Fruit fly (Drosophila melanogaster) Kc167 (cell line): ENCODE data around the gene CG31358.

Experiments used
- Myc ChIP-seq: fragments of >200 bp; optimal IDR thresholded peaks from 2 replicates; lab custom pipeline; 2017; ENCODE audit warnings: missing external identifiers
- Sin3A ChIP-seq: fragments of >200 bp; optimal IDR thresholded peaks from 2 replicates; lab custom pipeline; 2018; ENCODE audit warnings: missing external identifiers
- h ChIP-seq: fragments of >200 bp; optimal IDR thresholded peaks from 3 replicates; lab custom pipeline; 2018; ENCODE audit warnings: missing external identifiers
- psq ChIP-seq: fragments of >200 bp; optimal IDR thresholded peaks from 2 replicates; lab custom pipeline; 2017; ENCODE audit warnings: missing external identifiers
- ttk ChIP-seq: sonication (Bioruptor generic); optimal IDR thresholded peaks from 2 replicates; lab custom pipeline; 2017; ENCODE audit warnings: missing external identifiers

dm6 chr3R:11991538-11992164, 39.9 kb downstream of the CG31358 start:
- TF ChIP-seq psq (lab: Kevin White, UChicago) (no peak), ttk (lab: Kevin White, UChicago) (no peak), Sin3A (lab: Kevin White, UChicago) (no peak), Myc (lab: Kevin White, UChicago) (no peak), h (lab: Kevin White, UChicago) (no peak)
